Fruit fly (Drosophila melanogaster) whole organism, embryonic: ENCODE data around the gene kraken.

Source experiments
- ATbp ChIP-seq: fragments of 200-800 bp; sonication (Bioruptor generic); optimal IDR thresholded peaks from 2 replicates; lab custom pipeline; 2017; ENCODE audit warnings: missing biosample characterization, mild to moderate bottlenecking, missing genetic modification characterization, missing genetic modification reagents
- BtbVII ChIP-seq: fragments of 200-800 bp; sonication (Bioruptor generic); optimal IDR thresholded peaks from 3 replicates; lab custom pipeline; 2017; ENCODE audit warnings: missing biosample characterization, mild to moderate bottlenecking, missing genetic modification characterization
- CG1024 ChIP-seq: fragments of 200-800 bp; sonication (Bioruptor generic); IDR thresholded peaks from 2 replicates; pipeline ENCODE4 v1.3.6; 2022; ENCODE audit warnings: missing biosample characterization, missing genetic modification characterization
- CG10431 ChIP-seq: fragments of 200-800 bp; sonication (Bioruptor generic); optimal IDR thresholded peaks from 3 replicates; lab custom pipeline; 2018; ENCODE audit warnings: missing biosample characterization, mild to moderate bottlenecking, missing genetic modification characterization
- CG11247 ChIP-seq: fragments of 200-800 bp; sonication (Bioruptor generic); IDR thresholded peaks from 2 replicates; pipeline ENCODE4 v1.3.6; 2022; ENCODE audit warnings: missing biosample characterization, missing genetic modification characterization
- CG12071 ChIP-seq: fragments of 200-800 bp; sonication (Bioruptor generic); optimal IDR thresholded peaks from 3 replicates; lab custom pipeline; 2018; ENCODE audit warnings: missing biosample characterization, mild to moderate bottlenecking, missing genetic modification characterization
- CG12155 ChIP-seq: fragments of 200-800 bp; sonication (Bioruptor generic); optimal IDR thresholded peaks from 3 replicates; lab custom pipeline; 2016; ENCODE audit warnings: missing biosample characterization, missing genetic modification characterization
- CG14441 ChIP-seq: fragments of 200-800 bp; sonication (Bioruptor generic); IDR thresholded peaks from 2 replicates; pipeline ENCODE4 v1.3.6; 2022; ENCODE audit warnings: missing biosample characterization, missing genetic modification characterization
- CG14860 ChIP-seq: fragments of 200-800 bp; sonication (Bioruptor generic); IDR thresholded peaks from 3 replicates; pipeline ENCODE4 v1.3.6; 2022; ENCODE audit warnings: missing biosample characterization, missing genetic modification characterization; ENCODE audit not compliant: partially characterized antibody
- CG15696 ChIP-seq: fragments of 200-800 bp; sonication (Bioruptor generic); optimal IDR thresholded peaks from 2 replicates; lab custom pipeline; 2019; ENCODE audit warnings: missing biosample characterization, mild to moderate bottlenecking, missing genetic modification characterization, moderate library complexity
- CG1647 ChIP-seq: fragments of 200-800 bp; sonication (Bioruptor generic); optimal IDR thresholded peaks from 3 replicates; lab custom pipeline; 2016; ENCODE audit warnings: missing biosample characterization, missing genetic modification characterization
- CG17186 ChIP-seq: fragments of 200-800 bp; sonication (Bioruptor generic); optimal IDR thresholded peaks from 3 replicates; lab custom pipeline; 2017; ENCODE audit warnings: missing biosample characterization, missing genetic modification reagents, missing genetic modification characterization
- CG17359 ChIP-seq: fragments of 200-800 bp; sonication (Bioruptor generic); optimal IDR thresholded peaks from 3 replicates; lab custom pipeline; 2018; ENCODE audit warnings: missing biosample characterization, mild to moderate bottlenecking, missing genetic modification characterization, moderate library complexity
- CG30020 ChIP-seq: fragments of 200-800 bp; optimal IDR thresholded peaks from 2 replicates; lab custom pipeline; 2019; ENCODE audit warnings: missing biosample characterization, mild to moderate bottlenecking, missing genetic modification characterization, moderate library complexity
- CG3163 ChIP-seq: fragments of 200-800 bp; sonication (Bioruptor generic); optimal IDR thresholded peaks from 3 replicates; lab custom pipeline; 2016; ENCODE audit warnings: missing biosample characterization, missing genetic modification characterization
- CG33557 ChIP-seq: fragments of 200-800 bp; sonication (Bioruptor generic); optimal IDR thresholded peaks from 2 replicates; lab custom pipeline; 2019; ENCODE audit warnings: missing biosample characterization, mild to moderate bottlenecking, missing genetic modification characterization, moderate library complexity
- CG42726 ChIP-seq: fragments of 200-800 bp; sonication (Bioruptor generic); IDR thresholded peaks from 2 replicates; pipeline ENCODE4 v1.3.6; 2022; ENCODE audit warnings: missing biosample characterization, missing genetic modification characterization; ENCODE audit not compliant: partially characterized antibody
- CG4328 ChIP-seq: fragments of 200-800 bp; sonication (Bioruptor generic); optimal IDR thresholded peaks from 3 replicates; lab custom pipeline; 2017; ENCODE audit warnings: missing biosample characterization, missing genetic modification reagents, missing genetic modification characterization
- CG5180 ChIP-seq: fragments of 200-800 bp; sonication (Bioruptor generic); optimal IDR thresholded peaks from 3 replicates; lab custom pipeline; 2017; ENCODE audit warnings: missing biosample characterization, missing genetic modification characterization, mild to moderate bottlenecking, moderate library complexity, missing genetic modification reagents
- CG6765 ChIP-seq: fragments of 200-800 bp; sonication (Bioruptor generic); optimal IDR thresholded peaks from 3 replicates; lab custom pipeline; 2017; ENCODE audit warnings: missing biosample characterization, mild to moderate bottlenecking, missing genetic modification characterization
- CG7556 ChIP-seq: fragments of 200-800 bp; sonication (Bioruptor generic); optimal IDR thresholded peaks from 2 replicates; lab custom pipeline; 2017; ENCODE audit warnings: missing biosample characterization, mild to moderate bottlenecking, missing genetic modification characterization
- CG8089 ChIP-seq: fragments of 200-800 bp; sonication (Bioruptor generic); optimal IDR thresholded peaks from 3 replicates; lab custom pipeline; 2016; ENCODE audit warnings: missing biosample characterization, missing genetic modification characterization
- CG8281 ChIP-seq: fragments of 200-800 bp; sonication (Bioruptor generic); optimal IDR thresholded peaks from 2 replicates; lab custom pipeline; 2018; ENCODE audit warnings: missing biosample characterization, mild to moderate bottlenecking, missing genetic modification characterization, moderate library complexity
- CG9932 ChIP-seq: fragments of 200-800 bp; sonication (Bioruptor generic); IDR thresholded peaks from 2 replicates; pipeline ENCODE4 v1.3.6; 2022; ENCODE audit warnings: missing biosample characterization, missing genetic modification characterization
- Camta ChIP-seq: fragments of 200-800 bp; sonication (Bioruptor generic); optimal IDR thresholded peaks from 2 replicates; lab custom pipeline; 2016; ENCODE audit warnings: missing biosample characterization, missing genetic modification characterization
- D19B ChIP-seq: fragments of 200-800 bp; sonication (Bioruptor generic); optimal IDR thresholded peaks from 2 replicates; lab custom pipeline; 2017; ENCODE audit warnings: missing biosample characterization, mild to moderate bottlenecking, missing genetic modification characterization
- Gug ChIP-seq: fragments of 200-800 bp; sonication (Bioruptor generic); IDR thresholded peaks from 4 replicates; pipeline ENCODE4 v1.3.6; 2022; ENCODE audit warnings: missing biosample characterization, missing genetic modification characterization
- HmgD ChIP-seq: fragments of 200-800 bp; sonication (Bioruptor generic); optimal IDR thresholded peaks from 3 replicates; lab custom pipeline; 2016; ENCODE audit warnings: missing biosample characterization, missing genetic modification characterization
- Mes4 ChIP-seq: fragments of 200-800 bp; sonication (Bioruptor generic); optimal IDR thresholded peaks from 2 replicates; lab custom pipeline; 2016; ENCODE audit warnings: missing biosample characterization, missing genetic modification characterization
- PHDP ChIP-seq: fragments of 200-800 bp; sonication (Bioruptor generic); optimal IDR thresholded peaks from 3 replicates; lab custom pipeline; 2018; ENCODE audit warnings: missing biosample characterization, mild to moderate bottlenecking, missing genetic modification characterization, moderate library complexity
- Six4 ChIP-seq: fragments of 200-800 bp; sonication (Bioruptor generic); optimal IDR thresholded peaks from 2 replicates; lab custom pipeline; 2016; ENCODE audit warnings: missing biosample characterization, missing genetic modification characterization
- ash1 ChIP-seq: fragments of 200-800 bp; sonication (Bioruptor generic); optimal IDR thresholded peaks from 2 replicates; lab custom pipeline; 2018; ENCODE audit warnings: missing biosample characterization, mild to moderate bottlenecking, missing genetic modification characterization
- ato ChIP-seq: fragments of 200-800 bp; sonication (Bioruptor generic); IDR thresholded peaks from 2 replicates; pipeline ENCODE4 v1.3.6; 2022; ENCODE audit warnings: missing biosample characterization, missing genetic modification characterization; ENCODE audit not compliant: partially characterized antibody
- crc ChIP-seq: fragments of 200-800 bp; sonication (Bioruptor generic); optimal IDR thresholded peaks from 2 replicates; lab custom pipeline; 2016; ENCODE audit warnings: missing biosample characterization, missing genetic modification characterization
- fd102C ChIP-seq: fragments of 200-800 bp; sonication (Bioruptor generic); optimal IDR thresholded peaks from 2 replicates; lab custom pipeline; 2018; ENCODE audit warnings: missing biosample characterization, mild to moderate bottlenecking, missing genetic modification characterization, moderate library complexity
- inv ChIP-seq: fragments of 200-800 bp; sonication (Bioruptor generic); IDR thresholded peaks from 2 replicates; pipeline ENCODE4 v1.3.6; 2022; ENCODE audit warnings: missing biosample characterization, missing genetic modification characterization; ENCODE audit not compliant: partially characterized antibody
- jigr1 ChIP-seq: fragments of 200-800 bp; sonication (Bioruptor generic); IDR thresholded peaks from 3 replicates; pipeline ENCODE4 v1.3.6; 2022; ENCODE audit warnings: missing biosample characterization, missing genetic modification characterization
- jumu ChIP-seq: fragments of 200-800 bp; sonication (Bioruptor generic); optimal IDR thresholded peaks from 3 replicates; lab custom pipeline; 2016; ENCODE audit warnings: missing biosample characterization, missing genetic modification characterization
- kni ChIP-seq: fragments of 200-800 bp; sonication (Bioruptor generic); optimal IDR thresholded peaks from 3 replicates; lab custom pipeline; 2017; ENCODE audit warnings: mild to moderate bottlenecking, missing biosample characterization, missing genetic modification reagents, missing genetic modification characterization
- pum ChIP-seq: fragments of 200-800 bp; sonication (Bioruptor generic); optimal IDR thresholded peaks from 2 replicates; lab custom pipeline; 2016; ENCODE audit warnings: missing biosample characterization, missing genetic modification characterization
- seq ChIP-seq: fragments of 200-800 bp; sonication (Bioruptor generic); IDR thresholded peaks from 2 replicates; pipeline ENCODE4 v1.3.6; 2022; ENCODE audit warnings: missing biosample characterization, missing genetic modification characterization
- so ChIP-seq: fragments of 200-800 bp; sonication (Bioruptor generic); IDR thresholded peaks from 3 replicates; pipeline ENCODE4 v1.3.6; 2022; ENCODE audit warnings: missing biosample characterization, missing genetic modification characterization
- ssp ChIP-seq: fragments of 200-800 bp; sonication (Bioruptor generic); IDR thresholded peaks from 2 replicates; pipeline ENCODE4 v1.3.6; 2022; ENCODE audit warnings: missing biosample characterization, missing genetic modification characterization
- trem ChIP-seq: fragments of 200-800 bp; optimal IDR thresholded peaks from 3 replicates; lab custom pipeline; 2019; ENCODE audit warnings: missing biosample characterization, mild to moderate bottlenecking, missing genetic modification characterization, moderate library complexity
- tup ChIP-seq: fragments of 200-800 bp; sonication (Bioruptor generic); optimal IDR thresholded peaks from 2 replicates; lab custom pipeline; 2016; ENCODE audit warnings: missing biosample characterization, mild to moderate bottlenecking, missing genetic modification characterization, moderate library complexity
- usp ChIP-seq: fragments of >200 bp; optimal IDR thresholded peaks from 2 replicates; lab custom pipeline; 2017; ENCODE audit warnings: missing biosample characterization, missing genetic modification characterization

The kraken gene

DNA sequence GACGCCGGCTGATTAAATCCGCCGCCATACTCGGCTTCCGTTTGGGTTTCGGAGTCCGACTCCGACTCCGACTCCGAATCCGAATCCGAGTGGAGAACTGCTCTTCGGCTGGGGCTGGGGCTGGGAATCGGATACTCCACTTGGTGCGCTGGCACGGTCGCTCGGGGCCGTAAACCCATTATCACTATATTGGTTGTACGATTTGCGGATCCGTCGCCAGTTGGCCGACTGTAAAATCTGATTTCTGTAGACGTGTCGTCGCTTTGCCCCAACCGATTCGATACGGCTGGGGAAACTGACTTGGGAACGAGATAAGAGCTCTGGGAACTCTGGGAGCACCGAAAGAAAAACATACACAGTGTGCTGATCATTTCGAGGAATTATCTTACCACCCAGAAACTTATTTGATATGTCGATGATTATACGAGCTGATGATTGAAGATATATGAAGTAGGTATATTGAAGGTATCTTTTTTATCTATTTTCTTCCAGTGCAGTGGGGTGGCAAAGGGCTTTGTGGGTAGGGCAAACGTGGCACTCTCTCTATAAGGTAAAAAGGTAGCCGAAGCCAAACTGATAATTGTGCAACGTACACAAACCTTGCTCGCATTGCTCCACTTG is 5.4 kb downstream of the kraken start (continued):
- TF ChIP-seq crc (GFP tag; lab: Kevin White, UChicago) (peak; percentile 38), ATbp (GFP tag; lab: Kevin White, UChicago) (peak; percentile 69), CG12155 (no peak), Mes4 (peak; percentile 21), PHDP (tag; lab: Kevin White, UChicago) (peak; percentile 63), kni (GFP tag; lab: Kevin White, UChicago) (no peak), Camta (GFP tag; lab: Kevin White, UChicago) (peak; percentile 44), Gug (GFP tag; lab: Robert Waterston, UW) (peak; percentile 28; the same call in 2 of the 4 replicates), CG7556 (peak; percentile 57)
- TF ChIP-seq, all 482 proteins: peak for 223

DNA sequence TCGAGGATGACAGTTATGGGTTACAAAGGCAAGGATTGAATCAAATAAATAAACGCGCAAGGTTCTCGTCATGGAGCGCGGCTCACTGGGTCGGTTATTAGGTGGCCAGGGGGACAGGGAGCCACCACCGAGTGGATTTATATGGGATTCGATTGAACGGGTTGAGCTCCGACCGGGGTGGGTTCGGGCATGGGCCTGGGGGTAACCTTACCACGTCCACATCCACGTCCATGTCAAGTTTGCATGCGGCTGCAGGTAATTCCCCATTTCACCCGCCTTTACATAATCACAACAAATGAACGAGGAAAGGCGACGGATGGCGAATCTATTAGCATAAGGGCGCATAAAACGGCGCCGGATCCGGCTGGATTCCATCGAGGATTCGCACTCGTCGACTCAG is 7.3 kb downstream of the kraken start, which contains the start of gene CG13950:
TSS of gene CG13950 (plus strand) at position 301 of the 400 bp plus-strand sequence.
- TF ChIP-seq jigr1 (GFP tag; lab: Robert Waterston, UW) (no peak), CG17359 (tag; lab: Kevin White, UChicago) (no peak)

DNA sequence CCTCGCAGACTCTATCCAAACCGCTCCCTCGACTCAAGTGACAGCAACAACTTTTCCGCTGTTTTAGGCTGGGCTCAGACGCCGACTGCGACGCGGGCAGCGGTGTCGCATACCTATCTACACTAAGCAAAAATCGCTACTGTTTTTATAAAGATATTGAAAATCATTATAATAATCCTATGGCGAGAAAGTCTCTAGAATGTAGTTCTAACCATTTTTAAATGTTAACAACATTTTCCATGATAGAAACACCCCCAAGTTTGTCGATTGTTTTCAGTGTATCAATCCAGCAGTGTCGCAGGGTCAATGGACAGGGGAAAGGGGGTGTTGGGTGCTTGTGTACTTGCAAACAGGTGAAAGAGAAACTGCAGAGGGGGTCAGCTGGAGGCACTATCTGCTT is 13.3 kb downstream of the kraken start:
- TF ChIP-seq ssp (GFP tag; lab: Robert Waterston, UW) (peak; percentile 90), BtbVII (GFP tag; lab: Kevin White, UChicago) (peak; percentile 93), CG12071 (GFP tag; lab: Kevin White, UChicago) (peak; percentile 96), trem (peak; percentile 91), inv (GFP tag; lab: Robert Waterston, UW) (no peak), Six4 (peak; percentile 94), CG30020 (tag; lab: Kevin White, UChicago) (peak; percentile 72), usp (no peak), CG15696 (tag; lab: Kevin White, UChicago) (peak; percentile 91), D19B (GFP tag; lab: Kevin White, UChicago) (peak; percentile 78), CG10431 (GFP tag; lab: Kevin White, UChicago) (peak; percentile 68), ato (no peak), CG17186 (peak; percentile 89), CG8089 (peak; percentile 91), so (GFP tag; lab: Robert Waterston, UW) (peak; percentile 96), HmgD (GFP tag; lab: Kevin White, UChicago) (peak; percentile 66), kni (GFP tag; lab: Kevin White, UChicago) (peak; percentile 74), CG11247 (GFP tag; lab: Robert Waterston, UW) (peak; percentile 95), CG8281 (tag; lab: Kevin White, UChicago) (peak; percentile 92), CG1647 (GFP tag; lab: Kevin White, UChicago) (peak; percentile 96), CG9932 (peak; percentile 95), CG1024 (GFP tag; lab: Robert Waterston, UW) (peak; percentile 90), CG4328 (GFP tag; lab: Kevin White, UChicago) (peak; percentile 87), seq (GFP tag; lab: Robert Waterston, UW) (peak; percentile 96), pum (GFP tag; lab: Kevin White, UChicago) (peak; percentile 95), jumu (peak; percentile 95), CG14860 (GFP tag; lab: Robert Waterston, UW) (no peak), ash1 (peak; percentile 92), CG5180 (GFP tag; lab: Kevin White, UChicago) (peak; percentile 87), CG42726 (GFP tag; lab: Robert Waterston, UW) (no peak), CG6765 (GFP tag; lab: Kevin White, UChicago) (peak; percentile 80), CG33557 (GFP tag; lab: Kevin White, UChicago) (peak; percentile 86), fd102C (GFP tag; lab: Kevin White, UChicago) (peak; percentile 92), CG14441 (GFP tag; lab: Robert Waterston, UW) (peak; percentile 97), CG3163 (GFP tag; lab: Kevin White, UChicago) (peak; percentile 70), tup (GFP tag; lab: Kevin White, UChicago) (peak; percentile 91)
